Worm (Caenorhabditis elegans): ENCODE data around the gene H06I04.3.

DNA sequence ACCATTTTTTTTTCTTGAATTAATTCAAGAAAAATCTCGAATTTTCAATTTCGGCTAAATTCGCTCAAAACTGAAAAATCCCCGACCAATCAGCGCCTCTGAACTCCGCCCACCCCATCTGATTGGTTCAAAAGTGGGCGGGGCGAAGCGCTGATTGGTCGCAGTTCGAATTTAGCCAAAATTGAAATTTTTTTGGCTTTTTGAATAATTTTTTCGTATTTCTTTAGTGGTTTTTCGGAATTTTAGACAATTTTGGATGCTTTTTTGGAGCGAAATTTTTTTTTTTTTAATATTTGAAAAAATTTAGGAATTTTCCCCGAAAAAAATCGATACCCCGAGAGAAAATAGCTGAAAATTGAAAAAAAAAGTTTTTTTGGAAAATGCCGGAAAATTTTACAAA is 36.4 kb upstream of the H06I04.3 start:
- TF ChIP-seq dao-5 (tag; optimal IDR thresholded peaks at IDR 0.05) = no peak
- TF ChIP-seq him-1 (tag; optimal IDR thresholded peaks at IDR 0.05) = no peak
- no peak for TF ChIP-seq W03F9.2 (tag; optimal IDR thresholded peaks at IDR 0.05)
